Worm (Caenorhabditis elegans): ENCODE data around the gene K07H8.9.

ce11 chrIV:8333954-8333987, 47.5 kb upstream of the K07H8.9 start, which contains the start of gene his-31:
- TF ChIP-seq ztf-11 (tag; optimal IDR thresholded peaks at IDR 0.05) (no peak), dmd-6 (GFP tag; IDR thresholded peaks at IDR 0.05) (no peak), nhr-76 (tag; optimal IDR thresholded peaks at IDR 0.05) (no peak), php-3 (GFP tag; IDR thresholded peaks at IDR 0.05) (no peak)
